Fruit fly (Drosophila melanogaster): Measurements from ENCODE around the gene CG14322.
A peak's percentile ranks its signal among the peaks of the same experiment; 100 is the strongest.

CG14322 gene

dm6 chr3R:17618699-17619150, 28.8 kb upstream of the CG14322 start, which contains the start of the genes CG14324 and CG14326:
CG14324 (minus strand) TSS chr3R:17618799.
CG14326 (plus strand) TSS chr3R:17619100.
- TF ChIP-seq ind (GFP tag; optimal IDR thresholded peaks at IDR 0.05) = no peak
- no peak for TF ChIP-seq Mes4 (GFP tag; optimal IDR thresholded peaks at IDR 0.05)

DNA sequence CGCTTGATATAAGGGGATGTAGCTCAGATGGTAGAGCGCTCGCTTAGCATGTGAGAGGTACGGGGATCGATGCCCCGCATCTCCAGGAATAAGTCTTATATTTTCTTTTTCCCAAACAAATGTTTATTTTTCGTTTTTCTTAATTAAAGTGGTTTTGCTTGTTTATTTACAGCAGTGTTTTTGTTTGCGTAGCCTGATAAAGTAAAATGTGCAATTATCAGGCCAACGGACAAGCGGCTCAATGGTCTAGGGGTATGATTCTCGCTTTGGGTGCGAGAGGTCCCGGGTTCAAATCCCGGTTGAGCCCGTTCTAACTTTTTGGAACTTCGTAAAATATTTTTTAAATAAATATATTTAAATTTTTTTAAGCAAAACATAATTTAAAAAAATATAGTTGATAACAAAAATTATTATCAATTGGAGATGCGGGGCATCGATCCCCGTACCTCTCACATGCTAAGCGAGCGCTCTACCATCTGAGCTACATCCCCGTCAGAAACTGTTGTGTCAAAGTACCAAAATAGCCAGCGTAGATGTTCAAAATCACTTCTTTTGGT, 27.7 kb upstream of the CG14322 start:
- TF ChIP-seq CG10431 (GFP tag; optimal IDR thresholded peaks at IDR 0.05) (no peak), zen (tag; optimal IDR thresholded peaks at IDR 0.05) (no peak), D19A (tag; optimal IDR thresholded peaks at IDR 0.05) (peak; percentile 47), hbn (GFP tag; IDR thresholded peaks at IDR 0.05; ENCODE audit: partially characterized antibody) (peak; percentile 41; the same call in 1 of the 2 replicates), vnd (GFP tag; IDR thresholded peaks at IDR 0.05; ENCODE audit: partially characterized antibody) (peak; percentile 82), seq (GFP tag; IDR thresholded peaks at IDR 0.05) (no peak), CG7271 (tag; optimal IDR thresholded peaks at IDR 0.05) (no peak), gcm (GFP tag; optimal IDR thresholded peaks at IDR 0.05) (peak; percentile 51), nerfin-2 (GFP tag; IDR thresholded peaks at IDR 0.05; ENCODE audit: partially characterized antibody) (peak; percentile 86), zen2 (GFP tag; IDR thresholded peaks at IDR 0.05; ENCODE audit: partially characterized antibody) (peak; percentile 56), Hr78 (GFP tag; optimal IDR thresholded peaks at IDR 0.05) (peak in 1 of 2 experiments; percentile 0), CG3281 (GFP tag; optimal IDR thresholded peaks at IDR 0.05) (peak; percentile 18), vvl (GFP tag; IDR thresholded peaks at IDR 0.05) (peak; percentile 62; the same call in 1 of the 2 replicates), CG8388 (GFP tag; optimal IDR thresholded peaks at IDR 0.05) (peak; percentile 6), CG8478 (optimal IDR thresholded peaks at IDR 0.05) (no peak), chn (GFP tag; optimal IDR thresholded peaks at IDR 0.05) (no peak), CG2678 (tag; optimal IDR thresholded peaks at IDR 0.05) (peak; percentile 23), mirr (GFP tag; optimal IDR thresholded peaks at IDR 0.05) (peak; percentile 43), nerfin-1 (tag; optimal IDR thresholded peaks at IDR 0.05) (peak; percentile 29), amos (GFP tag; IDR thresholded peaks at IDR 0.05; ENCODE audit: partially characterized antibody) (peak; percentile 84), hkb (optimal IDR thresholded peaks at IDR 0.05) (no peak), hkb (GFP tag; IDR thresholded peaks at IDR 0.05) (peak; percentile 31; the same call in 1 of the 2 replicates), CG2116 (GFP tag; optimal IDR thresholded peaks at IDR 0.05) (no peak), stc (GFP tag; IDR thresholded peaks at IDR 0.05) (peak; percentile 21; the same call in 1 of the 2 replicates), MTF-1 (GFP tag; optimal IDR thresholded peaks at IDR 0.05; ENCODE audit: borderline replicate concordance) (peak; percentile 13), CG34224 (GFP tag; IDR thresholded peaks at IDR 0.05; ENCODE audit: partially characterized antibody) (peak; percentile 75; the same call in 2 of the 3 replicates), CG34376 (GFP tag; optimal IDR thresholded peaks at IDR 0.05) (peak; percentile 33), Nf-YC (tag; optimal IDR thresholded peaks at IDR 0.05) (peak; percentile 30), da (GFP tag; optimal IDR thresholded peaks at IDR 0.05) (no peak), lab (GFP tag; optimal IDR thresholded peaks at IDR 0.05) (peak; percentile 0), Adf1 (GFP tag; IDR thresholded peaks at IDR 0.05) (no peak), dpn (GFP tag; optimal IDR thresholded peaks at IDR 0.05) (no peak), CG17912 (GFP tag; optimal IDR thresholded peaks at IDR 0.05) (no peak), salm (tag; optimal IDR thresholded peaks at IDR 0.05) (peak; percentile 65), CG1792 (GFP tag; optimal IDR thresholded peaks at IDR 0.05) (no peak), PHDP (tag; optimal IDR thresholded peaks at IDR 0.05) (peak; percentile 19), CG42726 (GFP tag; IDR thresholded peaks at IDR 0.05; ENCODE audit: partially characterized antibody) (peak; percentile 86), CG2712 (tag; optimal IDR thresholded peaks at IDR 0.05) (peak; percentile 41), D (optimal IDR thresholded peaks at IDR 0.05) (no peak), D (GFP tag; optimal IDR thresholded peaks at IDR 0.05) (peak; percentile 4), tap (tag; optimal IDR thresholded peaks at IDR 0.05) (peak; percentile 29), Xrp1 (GFP tag; IDR thresholded peaks at IDR 0.05) (peak; percentile 40; the same call in 1 of the 2 replicates), fd64A (GFP tag; optimal IDR thresholded peaks at IDR 0.05) (no peak), CG10979 (tag; optimal IDR thresholded peaks at IDR 0.05) (peak; percentile 31), CG31441 (GFP tag; IDR thresholded peaks at IDR 0.05) (no peak)
